Fruit fly (Drosophila melanogaster): ENCODE results near the gene CG13613.

CG13613 gene

DNA sequence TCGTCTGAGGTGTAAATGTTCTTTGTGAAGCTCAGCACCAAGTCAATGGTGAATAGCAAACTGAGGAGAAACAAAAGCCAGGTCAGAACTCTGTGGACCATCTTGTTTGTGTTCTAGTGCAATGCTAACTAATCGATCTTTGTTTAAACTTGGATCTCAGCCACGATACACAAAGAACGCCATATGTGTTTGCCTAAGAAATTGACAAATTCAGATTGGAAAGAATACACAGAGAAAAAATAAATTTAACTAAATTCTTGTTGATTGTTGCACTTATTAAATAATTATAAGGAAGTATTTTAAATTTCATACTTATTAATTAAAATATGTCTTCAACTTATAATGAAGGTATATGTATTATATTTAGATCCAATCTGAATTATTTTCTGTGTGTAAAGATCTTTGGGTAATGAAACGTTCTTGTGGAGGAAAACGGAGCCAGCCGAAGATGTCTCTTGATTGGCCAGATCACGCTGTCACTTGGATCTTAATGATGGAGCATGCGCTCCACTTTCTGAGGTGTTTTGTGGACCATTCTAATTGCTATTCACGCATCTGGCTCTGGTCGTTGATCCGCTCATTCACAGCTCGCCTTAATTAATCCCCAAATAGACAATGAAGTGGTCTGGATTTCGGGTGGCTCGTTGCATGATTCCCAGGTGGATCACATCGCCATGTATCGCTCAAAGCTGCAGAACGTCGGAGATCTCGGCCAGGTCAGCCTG is at the start of gene CG13613, which contains the start of gene CG17784:
Gene CG13613, plus strand, starts transcription at position 675 of the 725 bp plus-strand sequence.
Gene CG17784, minus strand, starts transcription at position 101 of the 725 bp plus-strand sequence.
- TF ChIP-seq CG4318 (GFP tag; optimal IDR thresholded peaks at IDR 0.05) (no peak), CG11762 (GFP tag; optimal IDR thresholded peaks at IDR 0.05; ENCODE audit: insufficient read depth) (no peak), fd59A (GFP tag; optimal IDR thresholded peaks at IDR 0.05) (no peak), dsx (GFP tag; optimal IDR thresholded peaks at IDR 0.05; ENCODE audit: poor library complexity, severe bottlenecking) (no peak), dac (GFP tag; optimal IDR thresholded peaks at IDR 0.05) (no peak), CG11294 (GFP tag; IDR thresholded peaks at IDR 0.05) (no peak), CG6808 (GFP tag; optimal IDR thresholded peaks at IDR 0.05) (no peak), Ets96B (tag; optimal IDR thresholded peaks at IDR 0.05) (no peak), acj6 (GFP tag; optimal IDR thresholded peaks at IDR 0.05) (no peak), CG31627 (GFP tag; optimal IDR thresholded peaks at IDR 0.05) (no peak), CG32006 (GFP tag; optimal IDR thresholded peaks at IDR 0.05) (no peak), Met (GFP tag; optimal IDR thresholded peaks at IDR 0.05) (no peak), Smox (GFP tag; optimal IDR thresholded peaks at IDR 0.05) (no peak), cyc (GFP tag; optimal IDR thresholded peaks at IDR 0.05) (no peak), Hr39 (GFP tag; optimal IDR thresholded peaks at IDR 0.05) (no peak), CG9139 (GFP tag; optimal IDR thresholded peaks at IDR 0.05) (no peak), ss (GFP tag; optimal IDR thresholded peaks at IDR 0.05) (no peak), Eip93F (GFP tag; optimal IDR thresholded peaks at IDR 0.05) (no peak), esn (GFP tag; optimal IDR thresholded peaks at IDR 0.05) (no peak)

DNA sequence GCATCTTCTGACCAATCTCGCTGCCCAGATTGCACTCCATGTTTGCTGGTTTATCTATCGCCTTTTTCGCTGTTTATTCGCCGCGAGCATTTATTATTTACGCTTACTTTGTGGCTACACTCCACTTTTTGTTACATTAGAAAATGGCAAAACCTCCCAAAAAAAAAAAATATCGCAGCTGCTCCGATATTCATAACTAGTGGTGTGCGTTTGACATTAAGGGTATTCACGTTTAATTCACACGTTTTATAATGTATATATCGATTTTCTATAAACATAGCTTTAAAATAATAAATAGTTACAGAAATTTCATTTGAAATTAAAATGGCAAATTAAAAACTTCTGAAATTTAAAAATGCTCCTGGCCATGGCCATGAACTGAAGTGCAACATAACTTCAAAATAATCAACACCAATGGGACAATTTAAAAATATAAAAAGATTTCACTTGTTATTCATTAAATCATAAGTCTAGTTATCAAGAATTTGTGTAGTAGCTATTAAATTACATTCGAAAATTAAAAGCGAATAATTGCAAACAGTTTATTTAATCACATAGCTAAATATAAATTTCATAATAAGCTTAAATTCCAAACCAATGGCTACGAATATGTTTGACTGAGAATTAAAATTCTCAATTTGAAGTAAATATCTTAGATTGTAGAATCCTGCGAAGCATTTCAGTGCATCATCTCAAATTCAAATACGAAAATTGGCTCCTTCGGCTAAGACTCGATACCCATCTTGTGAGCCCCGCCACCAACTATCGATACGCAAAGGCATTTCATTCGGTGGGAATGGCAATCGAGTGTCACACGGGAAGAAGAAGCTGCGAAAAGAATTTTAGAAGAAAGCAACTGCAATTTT is 46.9 kb upstream of the CG13613 start, which contains the start of the genes Nab2 and BRWD3:
Gene Nab2, minus strand, starts transcription at position 203 of the 866 bp plus-strand sequence.
Gene BRWD3, plus strand, starts transcription at position 784 of the 866 bp plus-strand sequence.
- TF ChIP-seq Eip75B (GFP tag; optimal IDR thresholded peaks at IDR 0.05): no peak
- no peak for TF ChIP-seq CG8119 (GFP tag; IDR thresholded peaks at IDR 0.05)
- TF ChIP-seq CG10631 (GFP tag; optimal IDR thresholded peaks at IDR 0.05): no peak
- TF ChIP-seq net (GFP tag; optimal IDR thresholded peaks at IDR 0.05): no peak
- no peak for TF ChIP-seq CG11294 (GFP tag; IDR thresholded peaks at IDR 0.05)
- peak; percentile 25; the same call in 1 of the 2 replicates for TF ChIP-seq Gug (GFP tag; IDR thresholded peaks at IDR 0.05)
- TF ChIP-seq esn (GFP tag; optimal IDR thresholded peaks at IDR 0.05): peak; percentile 59
- no peak for TF ChIP-seq Ets96B (tag; optimal IDR thresholded peaks at IDR 0.05)
- TF ChIP-seq CG31627 (GFP tag; optimal IDR thresholded peaks at IDR 0.05): peak; percentile 56
- no peak for TF ChIP-seq cyc (GFP tag; optimal IDR thresholded peaks at IDR 0.05)
- TF ChIP-seq CG11902 (GFP tag; optimal IDR thresholded peaks at IDR 0.05): peak; percentile 22
- TF ChIP-seq CG6792 (GFP tag; optimal IDR thresholded peaks at IDR 0.05): peak; percentile 40
- no peak for TF ChIP-seq Hr4 (GFP tag; optimal IDR thresholded peaks at IDR 0.05)
- TF ChIP-seq topi (GFP tag; optimal IDR thresholded peaks at IDR 0.05): no peak
- no peak for TF ChIP-seq CG7368 (GFP tag; optimal IDR thresholded peaks at IDR 0.05)
- TF ChIP-seq Eip78C (GFP tag): no peak
- peak; percentile 49 for TF ChIP-seq CG3032 (tag; optimal IDR thresholded peaks at IDR 0.05)
- TF ChIP-seq CG15336 (GFP tag; IDR thresholded peaks at IDR 0.05): peak; percentile 44; the same call in 1 of the 2 replicates
- TF ChIP-seq CG9139 (GFP tag; optimal IDR thresholded peaks at IDR 0.05): no peak
- TF ChIP-seq Hr39 (GFP tag; optimal IDR thresholded peaks at IDR 0.05): no peak
- TF ChIP-seq fd59A (GFP tag; optimal IDR thresholded peaks at IDR 0.05): no peak
- peak; percentile 28 for TF ChIP-seq CG11762 (GFP tag; optimal IDR thresholded peaks at IDR 0.05; ENCODE audit: insufficient read depth)
- peak; percentile 39; the same call in 2 of the 3 replicates for TF ChIP-seq eg (GFP tag; IDR thresholded peaks at IDR 0.05)
- no peak for TF ChIP-seq Sox14 (GFP tag; optimal IDR thresholded peaks at IDR 0.05)
- no peak for TF ChIP-seq CG8632 (GFP tag; optimal IDR thresholded peaks at IDR 0.05)
- peak; percentile 54 for TF ChIP-seq lz (GFP tag; optimal IDR thresholded peaks at IDR 0.05)
- TF ChIP-seq pdm3 (GFP tag; optimal IDR thresholded peaks at IDR 0.05): no peak
- TF ChIP-seq dsx (GFP tag; optimal IDR thresholded peaks at IDR 0.05; ENCODE audit: poor library complexity, severe bottlenecking): no peak
- TF ChIP-seq Met (GFP tag; optimal IDR thresholded peaks at IDR 0.05): no peak
- TF ChIP-seq CG6163 (GFP tag; IDR thresholded peaks at IDR 0.05): peak; percentile 46; the same call in 1 of the 3 replicates
- no peak for TF ChIP-seq CG16779 (tag; optimal IDR thresholded peaks at IDR 0.05)
- TF ChIP-seq Ets21C (GFP tag; optimal IDR thresholded peaks at IDR 0.05): peak; percentile 21
- TF ChIP-seq CG32006 (GFP tag; optimal IDR thresholded peaks at IDR 0.05): no peak
- no peak for TF ChIP-seq ss (GFP tag; optimal IDR thresholded peaks at IDR 0.05)
- no peak for TF ChIP-seq Hr38 (GFP tag; optimal IDR thresholded peaks at IDR 0.05)
- no peak for TF ChIP-seq fd85E (GFP tag; optimal IDR thresholded peaks at IDR 0.05)
- peak in 1 of 2 experiments; percentile 57 for TF ChIP-seq salr (GFP tag; optimal IDR thresholded peaks at IDR 0.05)
- no peak for TF ChIP-seq dac (GFP tag; optimal IDR thresholded peaks at IDR 0.05)
- no peak for TF ChIP-seq acj6 (GFP tag; optimal IDR thresholded peaks at IDR 0.05)
- TF ChIP-seq CG6276 (GFP tag; optimal IDR thresholded peaks at IDR 0.05): no peak

Measured in whole organism, prepupa.